Worm (Caenorhabditis elegans): ENCODE results near the gene clk-1.

ce11 chrIII:5229511-5230250 is 48.0 kb upstream of the clk-1 start:
- TF ChIP-seq zag-1 (tag; optimal IDR thresholded peaks at IDR 0.05) (no peak), duxl-1 (tag; optimal IDR thresholded peaks at IDR 0.05; ENCODE audit: poor library complexity) (no peak), ztf-11 (tag; optimal IDR thresholded peaks at IDR 0.05) (no peak), nhr-11 (tag; optimal IDR thresholded peaks at IDR 0.05) (no peak), fos-1 (tag; optimal IDR thresholded peaks at IDR 0.05) (no peak), T20F7.1 (GFP tag; optimal IDR thresholded peaks at IDR 0.05) (no peak), ama-1 (optimal IDR thresholded peaks at IDR 0.05) (no peak), zfp-2 (tag; optimal IDR thresholded peaks at IDR 0.05) (no peak), nhr-25 (tag; optimal IDR thresholded peaks at IDR 0.05; ENCODE audit: borderline replicate concordance, insufficient read depth) (no peak)
